Worm (Caenorhabditis elegans) whole organism, L4 larva: ENCODE data around the gene ags-3.

Experiments used
- F37D6.2 ChIP-seq: sonication (generic microtip); optimal IDR thresholded peaks from 2 replicates; lab custom pipeline; 2016; ENCODE audit warnings: mild to moderate bottlenecking, missing genetic modification characterization, missing compliant biosample characterization
- F44E2.7 ChIP-seq: fragments of 200-800 bp; sonication (Bioruptor generic); IDR thresholded peaks from 2 replicates; pipeline ENCODE4 v2.1.2; 2022; ENCODE audit warnings: missing genetic modification characterization, missing compliant biosample characterization
- F49E8.2 ChIP-seq: sonication (generic microtip); optimal IDR thresholded peaks from 2 replicates; lab custom pipeline; 2016; ENCODE audit warnings: missing compliant biosample characterization, mild to moderate bottlenecking, missing genetic modification characterization, borderline replicate concordance
- T20F7.1 ChIP-seq: fragments of 200-800 bp; sonication (Bioruptor generic); optimal IDR thresholded peaks from 2 replicates; lab custom pipeline; 2018; ENCODE audit warnings: mild to moderate bottlenecking, missing genetic modification characterization, missing compliant biosample characterization
- T26A8.4 ChIP-seq: fragments of 200-800 bp; sonication (Bioruptor generic); IDR thresholded peaks from 2 replicates; pipeline ENCODE4 v1.3.6; 2022; ENCODE audit warnings: missing genetic modification characterization, missing compliant biosample characterization
- Y75B8A.6 ChIP-seq: fragments of 200-800 bp; sonication (Bioruptor generic); IDR thresholded peaks from 2 replicates; pipeline ENCODE4 v1.3.6; 2022; ENCODE audit warnings: missing genetic modification reagents, missing genetic modification characterization, missing compliant biosample characterization
- ama-1 ChIP-seq: fragments of 150-350 bp; optimal IDR thresholded peaks from 2 replicates; lab custom pipeline; 2014; ENCODE audit warnings: inconsistent platforms, mixed read lengths
- arid-1 ChIP-seq: fragments of 200-800 bp; sonication (Bioruptor generic); conservative IDR thresholded peaks from 2 replicates; pipeline ENCODE4 v1.3.6; 2022; ENCODE audit warnings: missing genetic modification reagents, missing genetic modification characterization, missing compliant biosample characterization
- ceh-28 ChIP-seq: fragments of 150-350 bp; optimal IDR thresholded peaks from 2 replicates; lab custom pipeline; 2014; ENCODE audit warnings: missing biosample characterization, missing genetic modification reagents, missing genetic modification characterization
- daf-16 ChIP-seq, 3 experiments: sonication (generic microtip); optimal IDR thresholded peaks; 2 replicates each; lab custom pipeline; 2016 to 2017; ENCODE audit warnings: missing genetic modification characterization in 3 of 3, missing genetic modification reagents in 3 of 3, mild to moderate bottlenecking in 2 of 3, missing compliant biosample characterization in 2 of 3, missing biosample characterization in 1 of 3, moderate library complexity in 1 of 3
- dmd-6 ChIP-seq: fragments of 200-800 bp; sonication (Bioruptor generic); IDR thresholded peaks from 2 replicates; pipeline ENCODE4 v1.3.6; 2022; ENCODE audit warnings: missing genetic modification reagents, missing genetic modification characterization, missing compliant biosample characterization
- dmd-9 ChIP-seq: fragments of 200-800 bp; sonication (Bioruptor generic); IDR thresholded peaks from 2 replicates; pipeline ENCODE4 v1.3.6; 2022; ENCODE audit warnings: missing genetic modification reagents, missing genetic modification characterization, missing compliant biosample characterization
- dve-1 ChIP-seq: sonication (generic microtip); optimal IDR thresholded peaks from 2 replicates; lab custom pipeline; 2017; ENCODE audit warnings: antibody characterized with exemption, mild to moderate bottlenecking, missing genetic modification characterization, missing compliant biosample characterization; ENCODE audit not compliant: insufficient read depth
- fkh-10 ChIP-seq: fragments of 150-350 bp; optimal IDR thresholded peaks from 2 replicates; lab custom pipeline; 2014; ENCODE audit warnings: missing biosample characterization, missing genetic modification reagents, missing genetic modification characterization
- hlh-11 ChIP-seq: fragments of 200-800 bp; sonication (Bioruptor generic); optimal IDR thresholded peaks from 2 replicates; lab custom pipeline; 2018; ENCODE audit warnings: mild to moderate bottlenecking, missing genetic modification characterization, missing compliant biosample characterization
- hlh-30 ChIP-seq: sonication (generic microtip); optimal IDR thresholded peaks from 2 replicates; lab custom pipeline; 2017; ENCODE audit warnings: antibody characterized with exemption, mild to moderate bottlenecking, missing genetic modification characterization, missing compliant biosample characterization; ENCODE audit not compliant: insufficient read depth
- hmg-1.1 ChIP-seq: fragments of 200-800 bp; sonication (Bioruptor generic); IDR thresholded peaks from 2 replicates; pipeline ENCODE4 v1.3.6; 2022; ENCODE audit warnings: missing genetic modification reagents, missing genetic modification characterization, missing compliant biosample characterization
- jun-1 ChIP-seq: fragments of 150-350 bp; optimal IDR thresholded peaks from 2 replicates; lab custom pipeline; 2014; ENCODE audit warnings: missing biosample characterization, missing genetic modification reagents, missing genetic modification characterization
- lin-1 ChIP-seq: fragments of 200-800 bp; sonication (Bioruptor generic); IDR thresholded peaks from 2 replicates; pipeline ENCODE4 v1.3.6; 2022; ENCODE audit warnings: missing genetic modification reagents, missing genetic modification characterization, missing compliant biosample characterization
- lin-13 ChIP-seq: fragments of 150-350 bp; optimal IDR thresholded peaks from 2 replicates; lab custom pipeline; 2014; ENCODE audit warnings: missing biosample characterization, missing genetic modification reagents, missing genetic modification characterization
- lin-38 ChIP-seq: fragments of 200-800 bp; sonication (Bioruptor generic); IDR thresholded peaks from 2 replicates; pipeline ENCODE4 v1.3.6; 2022; ENCODE audit warnings: missing genetic modification reagents, missing genetic modification characterization, missing compliant biosample characterization
- lir-3 ChIP-seq: sonication (generic microtip); optimal IDR thresholded peaks from 2 replicates; lab custom pipeline; 2016; ENCODE audit warnings: mild to moderate bottlenecking, missing genetic modification characterization, missing compliant biosample characterization
- madf-5 ChIP-seq, 2 experiments: fragments of 200-800 bp; sonication (Bioruptor generic); IDR thresholded peaks; 2 replicates each; pipeline ENCODE4 v1.3.6; 2022; ENCODE audit warnings: missing compliant biosample characterization in 2 of 2, missing genetic modification characterization in 2 of 2
- mdl-1 ChIP-seq, 2 experiments: fragments of 150-350 bp in 1 of 2; sonication (generic microtip) in 1 of 2; optimal IDR thresholded peaks; 2 replicates each; lab custom pipeline; 2014 to 2017; ENCODE audit warnings: missing biosample characterization in 2 of 2, missing genetic modification characterization in 2 of 2
- mep-1 ChIP-seq: fragments of 150-350 bp; sonication (generic microtip); optimal IDR thresholded peaks from 3 replicates; lab custom pipeline; 2014; ENCODE audit warnings: missing biosample characterization, missing genetic modification characterization
- mes-2 ChIP-seq: sonication (generic microtip); optimal IDR thresholded peaks from 2 replicates; lab custom pipeline; 2016; ENCODE audit warnings: missing genotype, mild to moderate bottlenecking, missing genetic modification characterization, missing compliant biosample characterization; ENCODE audit not compliant: poor library complexity, severe bottlenecking
- nhr-102 ChIP-seq: sonication (generic microtip); optimal IDR thresholded peaks from 2 replicates; lab custom pipeline; 2016; ENCODE audit warnings: mild to moderate bottlenecking, missing genetic modification characterization, moderate library complexity, missing compliant biosample characterization
- nhr-11 ChIP-seq: fragments of 150-350 bp; optimal IDR thresholded peaks from 2 replicates; lab custom pipeline; 2014; ENCODE audit warnings: missing biosample characterization, missing genetic modification characterization
- nhr-28 ChIP-seq: fragments of 150-350 bp; optimal IDR thresholded peaks from 2 replicates; lab custom pipeline; 2014; ENCODE audit warnings: missing biosample characterization, missing genetic modification characterization
- nhr-6 ChIP-seq: fragments of 150-350 bp; optimal IDR thresholded peaks from 2 replicates; lab custom pipeline; 2014; ENCODE audit warnings: missing biosample characterization, missing genetic modification characterization
- php-3 ChIP-seq: fragments of 200-800 bp; sonication (Bioruptor generic); IDR thresholded peaks from 2 replicates; pipeline ENCODE4 v1.3.6; 2022; ENCODE audit warnings: missing genetic modification reagents, missing genetic modification characterization, missing compliant biosample characterization
- pqm-1 ChIP-seq: sonication (generic microtip); optimal IDR thresholded peaks from 2 replicates; lab custom pipeline; 2017; ENCODE audit warnings: missing biosample characterization, missing genetic modification characterization
- saeg-2 ChIP-seq: fragments of 200-800 bp; sonication (Bioruptor generic); IDR thresholded peaks from 2 replicates; pipeline ENCODE4 v1.3.6; 2022; ENCODE audit warnings: missing genetic modification reagents, missing genetic modification characterization, missing compliant biosample characterization
- sdz-12 ChIP-seq: fragments of 200-800 bp; sonication (Bioruptor generic); optimal IDR thresholded peaks from 2 replicates; lab custom pipeline; 2018; ENCODE audit warnings: mild to moderate bottlenecking, missing genetic modification characterization, missing compliant biosample characterization
- set-16 ChIP-seq: fragments of 200-800 bp; sonication (Bioruptor generic); IDR thresholded peaks from 2 replicates; pipeline ENCODE4 v1.3.6; 2022; ENCODE audit warnings: missing genetic modification reagents, missing genetic modification characterization, missing compliant biosample characterization
- snpc-4 ChIP-seq: fragments of 150-350 bp; optimal IDR thresholded peaks from 2 replicates; lab custom pipeline; 2014; ENCODE audit warnings: missing biosample characterization, missing genetic modification characterization
- spr-1 ChIP-seq: sonication (generic microtip); optimal IDR thresholded peaks from 2 replicates; lab custom pipeline; 2016; ENCODE audit warnings: mild to moderate bottlenecking, missing genetic modification characterization, missing compliant biosample characterization
- spr-3 ChIP-seq: fragments of 200-800 bp; sonication (Bioruptor generic); optimal IDR thresholded peaks from 2 replicates; lab custom pipeline; 2018; ENCODE audit warnings: mild to moderate bottlenecking, missing genetic modification characterization, missing compliant biosample characterization
- tra-1 ChIP-seq: fragments of 200-800 bp; sonication (Bioruptor generic); IDR thresholded peaks from 2 replicates; pipeline ENCODE4 v1.3.6; 2022; ENCODE audit warnings: missing genetic modification reagents, missing genetic modification characterization, missing compliant biosample characterization
- zfp-3 ChIP-seq: fragments of 200-800 bp; sonication (Bioruptor generic); conservative IDR thresholded peaks from 2 replicates; pipeline ENCODE4 v1.3.6; 2022; ENCODE audit warnings: missing genetic modification reagents, missing genetic modification characterization, missing compliant biosample characterization
- zip-11 ChIP-seq: fragments of 200-800 bp; sonication (Bioruptor generic); IDR thresholded peaks from 2 replicates; pipeline ENCODE4 v1.3.6; 2022; ENCODE audit warnings: missing genetic modification characterization, missing compliant biosample characterization
- ztf-11 ChIP-seq: fragments of 150-350 bp; optimal IDR thresholded peaks from 2 replicates; lab custom pipeline; 2014; ENCODE audit warnings: missing biosample characterization, missing genetic modification characterization

Gene ags-3

ce11 chrX:5260389-5260788 is 43.0 kb downstream of the ags-3 start:
- TF ChIP-seq zfp-3 (no peak), madf-5 (GFP tag; IDR thresholded peaks at IDR 0.05; lab: Robert Waterston, UW) (no peak), ceh-28 (tag; lab: Kevin White, UChicago) (no peak), dmd-9 (GFP tag; lab: Robert Waterston, UW) (no peak), set-16 (GFP tag; lab: Robert Waterston, UW) (no peak), hmg-1.1 (GFP tag; lab: Robert Waterston, UW) (no peak)

- TF ChIP-seq nhr-11 (tag; lab: Kevin White, UChicago) (no peak), lin-38 (GFP tag; lab: Robert Waterston, UW) (no peak), lin-13 (GFP tag; lab: Kevin White, UChicago) (no peak), F37D6.2 (tag; lab: Kevin White, UChicago) (no peak), dmd-6 (no peak), jun-1 (tag; lab: Kevin White, UChicago) (no peak), nhr-102 (tag; lab: Kevin White, UChicago) (no peak)
These were observed 46.4 kb downstream of the ags-3 start, which contains the start of gene nspg-12 for ce11 chrX:5256999-5257398. nspg-12 (plus strand) TSS chrX:5257299.

ce11 chrX:5255320-5255719 is 48.1 kb downstream of the ags-3 start:
- TF ChIP-seq dve-1 (tag; lab: Kevin White, UChicago) (peak; percentile 5), hlh-11 (tag; lab: Kevin White, UChicago) (peak; percentile 16), F49E8.2 (tag; lab: Kevin White, UChicago) (no peak), nhr-6 (tag; lab: Kevin White, UChicago) (no peak), dmd-6 (peak; percentile 33; the same call in 1 of the 2 replicates)

- TF ChIP-seq sdz-12 (GFP tag; lab: Kevin White, UChicago) (no peak), T20F7.1 (GFP tag; lab: Kevin White, UChicago) (no peak), zip-11 (GFP tag; lab: Robert Waterston, UW) (no peak), snpc-4 (tag; lab: Kevin White, UChicago) (no peak), Y75B8A.6 (GFP tag; lab: Robert Waterston, UW) (no peak), saeg-2 (GFP tag; lab: Robert Waterston, UW) (no peak), hlh-11 (tag; lab: Kevin White, UChicago) (no peak), lir-3 (tag; lab: Kevin White, UChicago) (no peak), ceh-28 (tag; lab: Kevin White, UChicago) (no peak), F44E2.7 (GFP tag; lab: Robert Waterston, UW) (no peak), dmd-9 (GFP tag; lab: Robert Waterston, UW) (no peak), hmg-1.1 (GFP tag; lab: Robert Waterston, UW) (no peak), set-16 (GFP tag; lab: Robert Waterston, UW) (no peak), spr-3 (GFP tag; lab: Kevin White, UChicago) (no peak), T26A8.4 (GFP tag; lab: Robert Waterston, UW) (no peak), fkh-10 (GFP tag; lab: Kevin White, UChicago) (no peak), zfp-3 (no peak)
These were observed 48.5 kb downstream of the ags-3 start, which contains the start of gene nspg-13 for ce11 chrX:5254894-5255293. nspg-13 (plus strand) TSS chrX:5255194.

- TF ChIP-seq fkh-10 (GFP tag; lab: Kevin White, UChicago): no peak
- peak; percentile 41 for TF ChIP-seq mes-2 (tag; lab: Kevin White, UChicago)
- TF ChIP-seq snpc-4 (tag; lab: Kevin White, UChicago): no peak
- peak; percentile 20 for TF ChIP-seq mep-1 (tag; lab: Kevin White, UChicago)
- TF ChIP-seq daf-16 (GFP tag; optimal IDR thresholded peaks at IDR 0.05; lab: Kevin White, UChicago): no peak
- TF ChIP-seq daf-16 (tag; optimal IDR thresholded peaks at IDR 0.05; lab: Kevin White, UChicago): peak; percentile 69
- peak; percentile 69; the same call in 1 of the 2 replicates for TF ChIP-seq lin-1 (GFP tag; lab: Robert Waterston, UW)
- peak; percentile 83 for TF ChIP-seq pqm-1 (tag; lab: Kevin White, UChicago)
- no peak for TF ChIP-seq ama-1
- peak; percentile 2 for TF ChIP-seq hlh-30
- no peak for TF ChIP-seq ztf-11 (tag; lab: Kevin White, UChicago)
- 0 out of 2 replicates have a peak, but pooled peaks have one; percentile 12 for TF ChIP-seq tra-1 (GFP tag; lab: Robert Waterston, UW)
- TF ChIP-seq arid-1: no peak
- TF ChIP-seq T20F7.1 (GFP tag; lab: Kevin White, UChicago): no peak
- peak; percentile 33 for TF ChIP-seq dve-1 (tag; lab: Kevin White, UChicago)
- peak in 1 of 2 experiments; percentile 21 for TF ChIP-seq mdl-1 (tag; optimal IDR thresholded peaks at IDR 0.05; lab: Kevin White, UChicago)
- TF ChIP-seq php-3 (GFP tag; lab: Robert Waterston, UW): peak; percentile 69
- peak; percentile 73 for TF ChIP-seq nhr-28 (tag; lab: Kevin White, UChicago)
- TF ChIP-seq spr-1 (tag; lab: Kevin White, UChicago): peak; percentile 31
These were observed 50.6 kb downstream of the ags-3 start, which contains the start of gene nspg-14 for ce11 chrX:5252798-5253197. nspg-14 (plus strand) TSS chrX:5253047.
